Worm (Caenorhabditis elegans) whole organism, mixed stage, embryonic: Measurements from ENCODE around the gene F08G12.5.

ENCODE experiments used
- M03D4.4 ChIP-seq: sonication (generic microtip); optimal IDR thresholded peaks from 2 replicates; lab custom pipeline; 2017; ENCODE audit warnings: mild to moderate bottlenecking, missing genetic modification characterization, missing compliant biosample characterization
- bed-3 ChIP-seq: fragments of 200-800 bp; sonication (Bioruptor generic); optimal IDR thresholded peaks from 3 replicates; lab custom pipeline; 2018; ENCODE audit warnings: mild to moderate bottlenecking, missing genetic modification characterization, moderate library complexity, missing compliant biosample characterization
- ceh-39 ChIP-seq: fragments of 150-350 bp; optimal IDR thresholded peaks from 2 replicates; lab custom pipeline; 2014; ENCODE audit warnings: missing biosample characterization, missing genetic modification characterization
- ces-1 ChIP-seq: fragments of 150-350 bp; optimal IDR thresholded peaks from 2 replicates; lab custom pipeline; 2014; ENCODE audit warnings: missing biosample characterization, missing genetic modification reagents, missing genetic modification characterization
- cnd-1 ChIP-seq: fragments of 200-800 bp; sonication (Bioruptor generic); optimal IDR thresholded peaks from 2 replicates; lab custom pipeline; 2018; ENCODE audit warnings: mild to moderate bottlenecking, missing genetic modification characterization, missing compliant biosample characterization
- elt-1 ChIP-seq: sonication (generic microtip); optimal IDR thresholded peaks from 2 replicates; lab custom pipeline; 2017; ENCODE audit warnings: missing genetic modification characterization, mild to moderate bottlenecking, missing compliant biosample characterization, antibody characterized with exemption, moderate library complexity, borderline replicate concordance; ENCODE audit not compliant: insufficient read depth
- elt-3 ChIP-seq: fragments of 150-350 bp; optimal IDR thresholded peaks from 2 replicates; lab custom pipeline; 2014; ENCODE audit warnings: missing biosample characterization, missing genetic modification characterization
- flh-1 ChIP-seq: fragments of 200-800 bp; sonication (Bioruptor generic); optimal IDR thresholded peaks from 2 replicates; lab custom pipeline; 2018; ENCODE audit warnings: mild to moderate bottlenecking, missing genetic modification characterization, moderate library complexity, missing compliant biosample characterization
- hlh-1 ChIP-seq: fragments of 150-350 bp; optimal IDR thresholded peaks from 2 replicates; lab custom pipeline; 2014; ENCODE audit warnings: missing biosample characterization, missing genetic modification reagents, missing genetic modification characterization
- lin-13 ChIP-seq: fragments of 150-350 bp; optimal IDR thresholded peaks from 2 replicates; lab custom pipeline; 2014; ENCODE audit warnings: missing biosample characterization, missing genetic modification characterization
- lin-32 ChIP-seq: fragments of 200-800 bp; sonication (Bioruptor generic); optimal IDR thresholded peaks from 2 replicates; lab custom pipeline; 2018; ENCODE audit warnings: mild to moderate bottlenecking, missing genetic modification characterization, missing compliant biosample characterization
- lsy-2 ChIP-seq: fragments of 150-350 bp; optimal IDR thresholded peaks from 2 replicates; lab custom pipeline; 2014; ENCODE audit warnings: missing biosample characterization, missing genetic modification characterization
- mab-5 ChIP-seq: fragments of 150-350 bp; optimal IDR thresholded peaks from 2 replicates; lab custom pipeline; 2014; ENCODE audit warnings: missing biosample characterization, missing genetic modification characterization
- mep-1 ChIP-seq: fragments of 150-350 bp; optimal IDR thresholded peaks from 2 replicates; lab custom pipeline; 2017; ENCODE audit warnings: missing biosample characterization, missing genetic modification reagents, missing genetic modification characterization, inconsistent platforms
- mls-2 ChIP-seq: sonication (generic microtip); optimal IDR thresholded peaks from 2 replicates; lab custom pipeline; 2016; ENCODE audit warnings: mild to moderate bottlenecking, missing genetic modification characterization, moderate library complexity, missing compliant biosample characterization
- nhr-12 ChIP-seq: fragments of 150-350 bp; optimal IDR thresholded peaks from 2 replicates; lab custom pipeline; 2014; ENCODE audit warnings: missing biosample characterization, missing genetic modification characterization
- nhr-2 ChIP-seq: fragments of 150-350 bp; optimal IDR thresholded peaks from 2 replicates; lab custom pipeline; 2014; ENCODE audit warnings: missing biosample characterization, missing genetic modification characterization
- nhr-237 ChIP-seq: fragments of 150-350 bp; optimal IDR thresholded peaks from 2 replicates; lab custom pipeline; 2014; ENCODE audit warnings: missing biosample characterization, missing genetic modification characterization
- nhr-28 ChIP-seq: fragments of 150-350 bp; optimal IDR thresholded peaks from 2 replicates; lab custom pipeline; 2014; ENCODE audit warnings: missing biosample characterization, missing genetic modification characterization
- pha-4 ChIP-seq: fragments of 150-350 bp; optimal IDR thresholded peaks from 2 replicates; lab custom pipeline; 2018; ENCODE audit warnings: missing biosample characterization, missing genetic modification reagents, missing genetic modification characterization
- sem-2 ChIP-seq: fragments of 200-800 bp; sonication (Bioruptor generic); optimal IDR thresholded peaks from 2 replicates; lab custom pipeline; 2018; ENCODE audit warnings: mild to moderate bottlenecking, missing genetic modification characterization, missing compliant biosample characterization
- snpc-4 ChIP-seq: fragments of 150-350 bp; optimal IDR thresholded peaks from 2 replicates; lab custom pipeline; 2014; ENCODE audit warnings: missing biosample characterization, missing genetic modification characterization
- sptf-1 ChIP-seq: sonication (generic microtip); optimal IDR thresholded peaks from 2 replicates; lab custom pipeline; 2017; ENCODE audit warnings: mild to moderate bottlenecking, missing genetic modification characterization, moderate library complexity, missing compliant biosample characterization
- tbx-8 ChIP-seq: fragments of 200-800 bp; sonication (Bioruptor generic); optimal IDR thresholded peaks from 2 replicates; lab custom pipeline; 2018; ENCODE audit warnings: mild to moderate bottlenecking, missing genetic modification characterization, moderate library complexity, missing compliant biosample characterization
- unc-120 ChIP-seq: sonication (generic microtip); optimal IDR thresholded peaks from 2 replicates; lab custom pipeline; 2017; ENCODE audit warnings: missing genetic modification characterization, missing compliant biosample characterization; ENCODE audit not compliant: poor library complexity, severe bottlenecking
- unc-39 ChIP-seq: fragments of 150-350 bp; optimal IDR thresholded peaks from 2 replicates; lab custom pipeline; 2014; ENCODE audit warnings: missing biosample characterization, missing genetic modification characterization
- unc-62 ChIP-seq: fragments of 150-350 bp; optimal IDR thresholded peaks from 2 replicates; lab custom pipeline; 2014; ENCODE audit warnings: missing biosample characterization, missing genetic modification reagents, missing genetic modification characterization
- zip-8 ChIP-seq: fragments of 150-350 bp; optimal IDR thresholded peaks from 2 replicates; lab custom pipeline; 2014; ENCODE audit warnings: missing biosample characterization, missing genetic modification characterization
- ztf-11 ChIP-seq: fragments of 150-350 bp; optimal IDR thresholded peaks from 2 replicates; lab custom pipeline; 2014; ENCODE audit warnings: missing biosample characterization, missing genetic modification characterization

The F08G12.5 gene

ce11 chrX:11337783-11338182 lies 27.7 kb upstream of the F08G12.5 start, which contains the start of gene gcy-9:
Gene gcy-9 (minus strand): TSS chrX:11337883.
- TF ChIP-seq sptf-1: no peak
- no peak for TF ChIP-seq ztf-11 (tag; lab: Kevin White, UChicago)
- TF ChIP-seq snpc-4: no peak

- no peak for TF ChIP-seq M03D4.4
- TF ChIP-seq, all 35 proteins: peak for 0
Measured at ce11 chrX:11337095-11337494, 27.0 kb upstream of the F08G12.5 start.

- TF ChIP-seq snpc-4 (no peak), sptf-1 (no peak)
Measured at ce11 chrX:11329424-11329823, 19.3 kb upstream of the F08G12.5 start, which contains the start of gene npr-9. Gene npr-9 (plus strand): TSS chrX:11329724.

ce11 chrX:11328710-11329109 lies 18.6 kb upstream of the F08G12.5 start:
- TF ChIP-seq nhr-28 (tag; lab: Kevin White, UChicago): no peak
- TF ChIP-seq elt-3: no peak
- TF ChIP-seq cnd-1 (tag; lab: Kevin White, UChicago): no peak
- no peak for TF ChIP-seq mep-1 (tag; lab: Kevin White, UChicago)
- TF ChIP-seq ces-1 (GFP tag; lab: Kevin White, UChicago): peak; percentile 90
- no peak for TF ChIP-seq pha-4 (tag; lab: Kevin White, UChicago)
- TF ChIP-seq nhr-2 (tag; lab: Kevin White, UChicago): no peak
- TF ChIP-seq unc-120 (tag; lab: Kevin White, UChicago): no peak

- no peak for TF ChIP-seq zip-8 (tag; lab: Kevin White, UChicago)
- no peak for TF ChIP-seq elt-1 (tag; lab: Kevin White, UChicago)
- no peak for TF ChIP-seq bed-3 (GFP tag; lab: Kevin White, UChicago)
- no peak for TF ChIP-seq lin-13 (tag; lab: Kevin White, UChicago)
- TF ChIP-seq mls-2 (tag; lab: Kevin White, UChicago): no peak
- TF ChIP-seq flh-1: no peak
- TF ChIP-seq mep-1 (tag; lab: Kevin White, UChicago): no peak
- TF ChIP-seq hlh-1 (tag; lab: Kevin White, UChicago): no peak
- TF ChIP-seq ztf-11 (tag; lab: Kevin White, UChicago): no peak
- TF ChIP-seq mab-5 (tag; lab: Kevin White, UChicago): no peak
- TF ChIP-seq sem-2 (GFP tag; lab: Kevin White, UChicago): no peak
- no peak for TF ChIP-seq pha-4 (tag; lab: Kevin White, UChicago)
- no peak for TF ChIP-seq ceh-39 (tag; lab: Kevin White, UChicago)
- TF ChIP-seq cnd-1 (tag; lab: Kevin White, UChicago): no peak
- no peak for TF ChIP-seq unc-62 (GFP tag; lab: Kevin White, UChicago)
- TF ChIP-seq sptf-1: no peak
- TF ChIP-seq unc-120 (tag; lab: Kevin White, UChicago): no peak
Measured at ce11 chrX:11326827-11327226, 16.7 kb upstream of the F08G12.5 start, which contains the start of gene ZK455.5. Gene ZK455.5 (minus strand): TSS chrX:11326927.

ce11 chrX:11324240-11324639 lies 14.2 kb upstream of the F08G12.5 start, which contains the start of gene asm-2:
Gene asm-2 (minus strand): TSS chrX:11324251.
- no peak for TF ChIP-seq ceh-39 (tag; lab: Kevin White, UChicago)
- no peak for TF ChIP-seq nhr-28 (tag; lab: Kevin White, UChicago)
- no peak for TF ChIP-seq nhr-12 (tag; lab: Kevin White, UChicago)
- no peak for TF ChIP-seq lin-32 (GFP tag; lab: Kevin White, UChicago)
- no peak for TF ChIP-seq sptf-1
- TF ChIP-seq mls-2 (tag; lab: Kevin White, UChicago): no peak
- no peak for TF ChIP-seq flh-1
- no peak for TF ChIP-seq tbx-8 (GFP tag; lab: Kevin White, UChicago)
- TF ChIP-seq unc-120 (tag; lab: Kevin White, UChicago): no peak
- TF ChIP-seq sem-2 (GFP tag; lab: Kevin White, UChicago): no peak
- TF ChIP-seq elt-3: no peak
- no peak for TF ChIP-seq nhr-237
- TF ChIP-seq elt-1 (tag; lab: Kevin White, UChicago): no peak

ce11 chrX:11323225-11323624 lies 13.1 kb upstream of the F08G12.5 start:
- TF ChIP-seq elt-3 (no peak), unc-120 (tag; lab: Kevin White, UChicago) (no peak), unc-39 (tag; lab: Kevin White, UChicago) (no peak), bed-3 (GFP tag; lab: Kevin White, UChicago) (no peak), nhr-237 (no peak), lsy-2 (tag; lab: Kevin White, UChicago) (no peak)
